Fruit fly (Drosophila melanogaster) whole organism, embryonic: ENCODE data around the gene CG14817.

Source experiments
- Aef1 ChIP-seq: fragments of 200-800 bp; sonication (Bioruptor generic); IDR thresholded peaks from 3 replicates; pipeline ENCODE4 v1.3.6; 2022; ENCODE audit warnings: missing biosample characterization, missing genetic modification characterization
- Atf-2 ChIP-seq: fragments of 200-800 bp; sonication (Bioruptor generic); optimal IDR thresholded peaks from 2 replicates; lab custom pipeline; 2016; ENCODE audit warnings: missing biosample characterization, missing genetic modification characterization
- Bdp1 ChIP-seq: fragments of 200-800 bp; sonication (Bioruptor generic); optimal IDR thresholded peaks from 3 replicates; lab custom pipeline; 2016; ENCODE audit warnings: missing biosample characterization, missing genetic modification characterization
- CG10366 ChIP-seq: fragments of 200-800 bp; sonication (Bioruptor generic); IDR thresholded peaks from 2 replicates; pipeline ENCODE4 v1.3.6; 2022; ENCODE audit warnings: missing biosample characterization, missing genetic modification characterization
- CG12769 ChIP-seq: fragments of 200-800 bp; sonication (Bioruptor generic); optimal IDR thresholded peaks from 2 replicates; lab custom pipeline; 2019; ENCODE audit warnings: missing biosample characterization, mild to moderate bottlenecking, missing genetic modification characterization, moderate library complexity
- CG13424 ChIP-seq: fragments of 200-800 bp; sonication (Bioruptor generic); optimal IDR thresholded peaks from 2 replicates; lab custom pipeline; 2019; ENCODE audit warnings: missing biosample characterization, mild to moderate bottlenecking, missing genetic modification characterization, moderate library complexity
- CG14965 ChIP-seq: fragments of 200-800 bp; sonication (Bioruptor generic); optimal IDR thresholded peaks from 2 replicates; lab custom pipeline; 2016; ENCODE audit warnings: missing biosample characterization, missing genetic modification characterization, borderline replicate concordance
- CG15269 ChIP-seq: fragments of 200-800 bp; sonication (Bioruptor generic); optimal IDR thresholded peaks from 2 replicates; lab custom pipeline; 2018; ENCODE audit warnings: missing biosample characterization, mild to moderate bottlenecking, missing genetic modification characterization, moderate library complexity
- CG15696 ChIP-seq: fragments of 200-800 bp; sonication (Bioruptor generic); optimal IDR thresholded peaks from 2 replicates; lab custom pipeline; 2019; ENCODE audit warnings: missing biosample characterization, mild to moderate bottlenecking, missing genetic modification characterization, moderate library complexity
- CG16815 ChIP-seq: fragments of 200-800 bp; sonication (Bioruptor generic); optimal IDR thresholded peaks from 3 replicates; lab custom pipeline; 2017; ENCODE audit warnings: missing biosample characterization, mild to moderate bottlenecking, missing genetic modification characterization
- CG17186 ChIP-seq: fragments of 200-800 bp; sonication (Bioruptor generic); optimal IDR thresholded peaks from 3 replicates; lab custom pipeline; 2017; ENCODE audit warnings: missing biosample characterization, missing genetic modification reagents, missing genetic modification characterization
- CG17568 ChIP-seq: fragments of 200-800 bp; sonication (Bioruptor generic); optimal IDR thresholded peaks from 2 replicates; lab custom pipeline; 2018; ENCODE audit warnings: missing biosample characterization, mild to moderate bottlenecking, missing genetic modification characterization, moderate library complexity
- CG3065 ChIP-seq: fragments of 200-800 bp; sonication (Bioruptor generic); optimal IDR thresholded peaks from 2 replicates; lab custom pipeline; 2016; ENCODE audit warnings: missing biosample characterization, missing genetic modification characterization
- CG3163 ChIP-seq: fragments of 200-800 bp; sonication (Bioruptor generic); optimal IDR thresholded peaks from 3 replicates; lab custom pipeline; 2016; ENCODE audit warnings: missing biosample characterization, missing genetic modification characterization
- CG34224 ChIP-seq: fragments of 200-800 bp; sonication (Bioruptor generic); IDR thresholded peaks from 3 replicates; pipeline ENCODE4 v1.3.6; 2022; ENCODE audit warnings: missing biosample characterization, missing genetic modification characterization; ENCODE audit not compliant: partially characterized antibody
- CG4328 ChIP-seq: fragments of 200-800 bp; sonication (Bioruptor generic); optimal IDR thresholded peaks from 3 replicates; lab custom pipeline; 2017; ENCODE audit warnings: missing biosample characterization, missing genetic modification reagents, missing genetic modification characterization
- CG5953 ChIP-seq: fragments of 200-800 bp; sonication (Bioruptor generic); IDR thresholded peaks from 2 replicates; pipeline ENCODE4 v1.3.6; 2022; ENCODE audit warnings: missing biosample characterization, missing genetic modification characterization
- CG6175 ChIP-seq: fragments of 200-800 bp; sonication (Bioruptor generic); IDR thresholded peaks from 3 replicates; pipeline ENCODE4 v1.3.6; 2022; ENCODE audit warnings: missing biosample characterization, missing genetic modification characterization
- CG6791 ChIP-seq: fragments of 200-800 bp; sonication (Bioruptor generic); IDR thresholded peaks from 3 replicates; pipeline ENCODE4 v1.3.6; 2022; ENCODE audit warnings: missing biosample characterization, missing genetic modification characterization; ENCODE audit not compliant: partially characterized antibody
- CG7963 ChIP-seq: fragments of 200-800 bp; sonication (Bioruptor generic); IDR thresholded peaks from 3 replicates; pipeline ENCODE4 v1.3.6; 2022; ENCODE audit warnings: missing biosample characterization, missing genetic modification characterization; ENCODE audit not compliant: partially characterized antibody
- CG8388 ChIP-seq: fragments of 200-800 bp; sonication (Bioruptor generic); optimal IDR thresholded peaks from 2 replicates; lab custom pipeline; 2019; ENCODE audit warnings: missing biosample characterization, mild to moderate bottlenecking, missing genetic modification characterization, moderate library complexity
- CG9215 ChIP-seq: fragments of 200-800 bp; sonication (Bioruptor generic); IDR thresholded peaks from 2 replicates; pipeline ENCODE4 v1.3.6; 2022; ENCODE audit warnings: missing biosample characterization, missing genetic modification characterization
- CG9609 ChIP-seq: fragments of 200-800 bp; sonication (Bioruptor generic); optimal IDR thresholded peaks from 3 replicates; lab custom pipeline; 2016; ENCODE audit warnings: missing biosample characterization, missing genetic modification characterization
- CkIIα-i1 ChIP-seq: fragments of 200-800 bp; sonication (Bioruptor generic); IDR thresholded peaks from 2 replicates; pipeline ENCODE4 v1.3.6; 2022; ENCODE audit warnings: missing biosample characterization, missing genetic modification characterization
- Fer1 ChIP-seq: fragments of 200-800 bp; sonication (Bioruptor generic); optimal IDR thresholded peaks from 2 replicates; lab custom pipeline; 2017; ENCODE audit warnings: missing biosample characterization, mild to moderate bottlenecking, missing genetic modification characterization
- Gug ChIP-seq: fragments of 200-800 bp; sonication (Bioruptor generic); IDR thresholded peaks from 4 replicates; pipeline ENCODE4 v1.3.6; 2022; ENCODE audit warnings: missing biosample characterization, missing genetic modification characterization
- Lim3 ChIP-seq: fragments of 200-800 bp; sonication (Bioruptor generic); IDR thresholded peaks from 2 replicates; pipeline ENCODE4 v1.3.6; 2022; ENCODE audit warnings: missing biosample characterization, missing genetic modification characterization
- Scr ChIP-seq: fragments of 200-800 bp; sonication (Bioruptor generic); IDR thresholded peaks from 2 replicates; pipeline ENCODE4 v1.3.6; 2022; ENCODE audit warnings: missing biosample characterization, missing genetic modification characterization; ENCODE audit not compliant: partially characterized antibody
- Side ChIP-seq: fragments of 200-800 bp; sonication (Bioruptor generic); optimal IDR thresholded peaks from 2 replicates; lab custom pipeline; 2016; ENCODE audit warnings: missing biosample characterization, missing genetic modification characterization
- Sin3A ChIP-seq: fragments of >200 bp; optimal IDR thresholded peaks from 2 replicates; lab custom pipeline; 2018
- TFAM ChIP-seq: fragments of 200-800 bp; sonication (Bioruptor generic); optimal IDR thresholded peaks from 2 replicates; lab custom pipeline; 2017; ENCODE audit warnings: missing biosample characterization, missing genetic modification characterization, inconsistent platforms
- Xbp1 ChIP-seq: fragments of 200-800 bp; sonication (Bioruptor generic); optimal IDR thresholded peaks from 3 replicates; lab custom pipeline; 2016; ENCODE audit warnings: missing biosample characterization, mild to moderate bottlenecking, missing genetic modification characterization
- ac ChIP-seq: fragments of 200-800 bp; sonication (Bioruptor generic); optimal IDR thresholded peaks from 3 replicates; lab custom pipeline; 2017; ENCODE audit warnings: missing biosample characterization, mild to moderate bottlenecking, missing genetic modification characterization
- bigmax ChIP-seq: fragments of 200-800 bp; sonication (Bioruptor generic); optimal IDR thresholded peaks from 2 replicates; lab custom pipeline; 2018; ENCODE audit warnings: missing biosample characterization, mild to moderate bottlenecking, missing genetic modification characterization
- chinmo ChIP-seq: fragments of 200-800 bp; sonication (Bioruptor generic); IDR thresholded peaks from 4 replicates; pipeline ENCODE4 v1.3.6; 2022; ENCODE audit warnings: missing biosample characterization, missing genetic modification characterization; ENCODE audit not compliant: partially characterized antibody
- chn ChIP-seq: fragments of 200-800 bp; sonication (Bioruptor generic); optimal IDR thresholded peaks from 2 replicates; lab custom pipeline; 2016; ENCODE audit warnings: missing biosample characterization, missing genetic modification characterization
- ci ChIP-seq: fragments of 200-800 bp; sonication (Bioruptor generic); IDR thresholded peaks from 3 replicates; pipeline ENCODE4 v1.3.6; 2022; ENCODE audit warnings: missing biosample characterization, missing genetic modification characterization
- dan ChIP-seq: fragments of 200-800 bp; sonication (Bioruptor generic); IDR thresholded peaks from 2 replicates; pipeline ENCODE4 v1.3.6; 2022; ENCODE audit warnings: missing biosample characterization, missing genetic modification characterization
- emc ChIP-seq: fragments of 200-800 bp; sonication (Bioruptor generic); optimal IDR thresholded peaks from 2 replicates; lab custom pipeline; 2016; ENCODE audit warnings: missing biosample characterization, missing genetic modification characterization
- eve ChIP-seq, 2 experiments: fragments of >200 bp; optimal IDR thresholded peaks; 2 replicates each; lab custom pipeline; 2017; ENCODE audit warnings: missing biosample characterization in 2 of 2, missing genetic modification characterization in 2 of 2
- exex ChIP-seq: fragments of 200-800 bp; sonication (Bioruptor generic); optimal IDR thresholded peaks from 4 replicates; lab custom pipeline; 2018; ENCODE audit warnings: missing biosample characterization, mild to moderate bottlenecking, missing genetic modification characterization, moderate library complexity
- fd64A ChIP-seq: fragments of 200-800 bp; sonication (Bioruptor generic); optimal IDR thresholded peaks from 3 replicates; lab custom pipeline; 2018; ENCODE audit warnings: missing biosample characterization, mild to moderate bottlenecking, missing genetic modification characterization
- gt ChIP-seq: fragments of 200-800 bp; sonication (Bioruptor generic); IDR thresholded peaks from 2 replicates; pipeline ENCODE4 v1.3.6; 2022; ENCODE audit warnings: missing biosample characterization, missing genetic modification characterization
- klu ChIP-seq: fragments of 200-800 bp; sonication (Bioruptor generic); IDR thresholded peaks from 2 replicates; pipeline ENCODE4 v1.3.6; 2022; ENCODE audit warnings: missing biosample characterization, missing genetic modification characterization
- lola ChIP-seq, 3 experiments: fragments of >200 bp in 2 of 3; fragments of 200-800 bp in 1 of 3; sonication (Bioruptor generic) in 1 of 3; optimal IDR thresholded peaks; 2 replicates each; lab custom pipeline; 2017 to 2019; ENCODE audit warnings: missing biosample characterization in 3 of 3, missing genetic modification characterization in 3 of 3, mild to moderate bottlenecking in 1 of 3, moderate library complexity in 1 of 3
- onecut ChIP-seq: fragments of 200-800 bp; sonication (Bioruptor generic); IDR thresholded peaks from 2 replicates; pipeline ENCODE4 v1.3.6; 2022; ENCODE audit warnings: missing biosample characterization, missing genetic modification characterization
- org-1 ChIP-seq: fragments of 200-800 bp; sonication (Bioruptor generic); optimal IDR thresholded peaks from 2 replicates; lab custom pipeline; 2017; ENCODE audit warnings: missing biosample characterization, missing genetic modification characterization
- pita ChIP-seq: fragments of 200-800 bp; sonication (Bioruptor generic); optimal IDR thresholded peaks from 2 replicates; lab custom pipeline; 2017; ENCODE audit warnings: missing biosample characterization, mild to moderate bottlenecking, missing genetic modification characterization
- pros ChIP-seq: fragments of 200-800 bp; sonication (Bioruptor generic); optimal IDR thresholded peaks from 3 replicates; lab custom pipeline; 2019; ENCODE audit warnings: missing biosample characterization, mild to moderate bottlenecking, missing genetic modification characterization, moderate library complexity
- pzg ChIP-seq: fragments of 200-800 bp; sonication (Bioruptor generic); optimal IDR thresholded peaks from 3 replicates; lab custom pipeline; 2018; ENCODE audit warnings: missing biosample characterization, mild to moderate bottlenecking, missing genetic modification characterization, moderate library complexity
- ssp ChIP-seq: fragments of 200-800 bp; sonication (Bioruptor generic); IDR thresholded peaks from 2 replicates; pipeline ENCODE4 v1.3.6; 2022; ENCODE audit warnings: missing biosample characterization, missing genetic modification characterization
- sug ChIP-seq: fragments of 200-800 bp; optimal IDR thresholded peaks from 2 replicates; lab custom pipeline; 2019; ENCODE audit warnings: missing biosample characterization, mild to moderate bottlenecking, missing genetic modification characterization, moderate library complexity

CG14817 gene

dm6 chrX:1861620-1862184 lies 15.4 kb downstream of the CG14817 start, which contains the start of gene deltaCOP (continued):
- TF ChIP-seq CG8388 (no peak), pita (GFP tag; lab: Kevin White, UChicago) (no peak), Bdp1 (GFP tag; lab: Kevin White, UChicago) (peak; percentile 83), eve (GFP tag; optimal IDR thresholded peaks at IDR 0.05; lab: Kevin White, UChicago) (no peak), exex (tag; lab: Kevin White, UChicago) (no peak), chn (GFP tag; lab: Kevin White, UChicago) (peak; percentile 87), CG17186 (peak; percentile 21), bigmax (no peak), TFAM (GFP tag; lab: Kevin White, UChicago) (no peak), CG3065 (GFP tag; lab: Kevin White, UChicago) (peak; percentile 74), emc (GFP tag; lab: Kevin White, UChicago) (peak; percentile 69), chinmo (no peak), CG6791 (no peak), pros (GFP tag; lab: Kevin White, UChicago) (no peak), Lim3 (GFP tag; lab: Robert Waterston, UW) (no peak), CG16815 (GFP tag; lab: Kevin White, UChicago) (peak; percentile 75), ci (GFP tag; lab: Robert Waterston, UW) (peak; percentile 83), ac (GFP tag; lab: Kevin White, UChicago) (no peak), CG15696 (tag; lab: Kevin White, UChicago) (peak; percentile 50), Atf-2 (GFP tag; lab: Kevin White, UChicago) (peak; percentile 88), Fer1 (GFP tag; lab: Kevin White, UChicago) (peak; percentile 78), fd64A (no peak), CkIIα-i1 (GFP tag; lab: Robert Waterston, UW) (no peak), sug (tag; lab: Kevin White, UChicago) (peak; percentile 78), Aef1 (GFP tag; lab: Robert Waterston, UW) (peak; percentile 84), CG5953 (GFP tag; lab: Robert Waterston, UW) (peak; percentile 60; the same call in 1 of the 2 replicates), org-1 (GFP tag; lab: Kevin White, UChicago) (peak; percentile 59), onecut (GFP tag; lab: Robert Waterston, UW) (peak; percentile 56), Gug (GFP tag; lab: Robert Waterston, UW) (peak; percentile 86), CG9215 (peak; percentile 88), Sin3A (lab: Kevin White, UChicago) (peak; percentile 85), ssp (peak; percentile 74), pzg (GFP tag; lab: Kevin White, UChicago) (peak; percentile 39), CG9609 (GFP tag; lab: Kevin White, UChicago) (peak; percentile 95), Scr (peak; percentile 34; the same call in 1 of the 2 replicates), dan (no peak), CG10366 (peak; percentile 82), klu (GFP tag; lab: Robert Waterston, UW) (peak; percentile 85), CG17568 (no peak), CG4328 (GFP tag; lab: Kevin White, UChicago) (peak; percentile 43), Xbp1 (GFP tag; lab: Kevin White, UChicago) (peak; percentile 93)

- no peak for TF ChIP-seq CG14965 (GFP tag; lab: Kevin White, UChicago)
- TF ChIP-seq gt (GFP tag; lab: Robert Waterston, UW) = no peak
- no peak for TF ChIP-seq CG3163 (GFP tag; lab: Kevin White, UChicago)
- peak; percentile 52; the same call in 2 of the 3 replicates for TF ChIP-seq CG34224
- TF ChIP-seq CG13424 (tag; lab: Kevin White, UChicago) = peak; percentile 50
- no peak for TF ChIP-seq Side (GFP tag; lab: Kevin White, UChicago)
- TF ChIP-seq CG7963 (GFP tag; lab: Robert Waterston, UW) = no peak
- 0 out of 3 replicates have a peak, but pooled peaks have one; percentile 10 for TF ChIP-seq CG6175 (GFP tag; lab: Robert Waterston, UW)
- peak; percentile 45 for TF ChIP-seq CG15269 (tag; lab: Kevin White, UChicago)
- TF ChIP-seq lola (GFP tag; optimal IDR thresholded peaks at IDR 0.05; lab: Kevin White, UChicago) = peak in 1 of 3 experiments; percentile 21
- peak; percentile 69 for TF ChIP-seq ci (GFP tag; lab: Robert Waterston, UW)
- no peak for TF ChIP-seq CG12769 (tag; lab: Kevin White, UChicago)
Observed at dm6 chrX:1858867-1859266, 18.2 kb downstream of the CG14817 start, which contains the start of gene Lamtor5. Lamtor5 (minus strand) TSS chrX:1858971.
